Worm (Caenorhabditis elegans) whole organism, young adult: ENCODE data around the gene F01G4.6.

ENCODE experiments used
- B0261.1 ChIP-seq: sonication (generic microtip); optimal IDR thresholded peaks from 2 replicates; lab custom pipeline; 2016; ENCODE audit warnings: mild to moderate bottlenecking, missing genetic modification characterization, moderate library complexity, missing compliant biosample characterization
- B0336.3 ChIP-seq: fragments of 200-800 bp; sonication (Bioruptor generic); IDR thresholded peaks from 2 replicates; pipeline ENCODE4 v1.3.6; 2022; ENCODE audit warnings: missing genetic modification characterization, missing compliant biosample characterization
- F49E8.2 ChIP-seq: sonication (generic microtip); optimal IDR thresholded peaks from 3 replicates; lab custom pipeline; 2017; ENCODE audit warnings: missing genetic modification characterization, mild to moderate bottlenecking, missing compliant biosample characterization, antibody characterized with exemption, moderate library complexity; ENCODE audit not compliant: insufficient read depth
- F52B5.7 ChIP-seq: sonication (generic microtip); optimal IDR thresholded peaks from 2 replicates; lab custom pipeline; 2016; ENCODE audit warnings: mild to moderate bottlenecking, missing genetic modification characterization, missing compliant biosample characterization
- F57A8.1 ChIP-seq: fragments of 200-800 bp; sonication (Bioruptor generic); optimal IDR thresholded peaks from 2 replicates; lab custom pipeline; 2018; ENCODE audit warnings: mild to moderate bottlenecking, missing genetic modification characterization, moderate library complexity, missing compliant biosample characterization
- F57C9.4 ChIP-seq: sonication (generic microtip); optimal IDR thresholded peaks from 2 replicates; lab custom pipeline; 2017; ENCODE audit warnings: mild to moderate bottlenecking, missing genetic modification characterization, missing compliant biosample characterization
- K12H6.12 ChIP-seq: fragments of 200-800 bp; sonication (Bioruptor generic); optimal IDR thresholded peaks from 2 replicates; lab custom pipeline; 2018; ENCODE audit warnings: mild to moderate bottlenecking, missing genetic modification characterization, missing compliant biosample characterization
- Y67H2A.10 ChIP-seq: fragments of 200-800 bp; sonication (Bioruptor generic); conservative IDR thresholded peaks from 2 replicates; pipeline ENCODE4 v1.3.6; 2022; ENCODE audit warnings: missing genetic modification reagents, missing genetic modification characterization, missing compliant biosample characterization
- Y95B8A.8 ChIP-seq: fragments of 200-800 bp; sonication (Bioruptor generic); IDR thresholded peaks from 2 replicates; pipeline ENCODE4 v1.3.6; 2022; ENCODE audit warnings: missing genetic modification reagents, missing genetic modification characterization, missing compliant biosample characterization
- ZK185.1 ChIP-seq: sonication (generic microtip); optimal IDR thresholded peaks from 2 replicates; lab custom pipeline; 2016; ENCODE audit warnings: mild to moderate bottlenecking, missing genetic modification characterization, missing compliant biosample characterization; ENCODE audit not compliant: poor library complexity, severe bottlenecking
- ama-1 ChIP-seq, 3 experiments: fragments of 150-350 bp in 1 of 3; sonication (generic microtip) in 2 of 3; optimal IDR thresholded peaks; 2 replicates each; lab custom pipeline; 2014 to 2018; ENCODE audit warnings: missing biosample characterization in 2 of 3, missing genetic modification characterization in 2 of 3, missing genetic modification reagents in 2 of 3
- aptf-2 ChIP-seq: fragments of 200-800 bp; sonication (Bioruptor generic); conservative IDR thresholded peaks from 2 replicates; pipeline ENCODE4 v1.3.6; 2022; ENCODE audit warnings: missing genetic modification reagents, missing genetic modification characterization, missing compliant biosample characterization
- attf-5 ChIP-seq: fragments of 200-800 bp; sonication (Bioruptor generic); optimal IDR thresholded peaks from 2 replicates; lab custom pipeline; 2018; ENCODE audit warnings: mild to moderate bottlenecking, missing genetic modification characterization, missing compliant biosample characterization
- attf-6 ChIP-seq: fragments of 200-800 bp; sonication (Bioruptor generic); IDR thresholded peaks from 2 replicates; pipeline ENCODE4 v1.3.6; 2022; ENCODE audit warnings: missing genetic modification reagents, missing genetic modification characterization, missing compliant biosample characterization
- ceh-58 ChIP-seq: fragments of 200-800 bp; sonication (Bioruptor generic); IDR thresholded peaks from 2 replicates; pipeline ENCODE4 v1.3.6; 2022; ENCODE audit warnings: missing genetic modification characterization, missing compliant biosample characterization
- ceh-79 ChIP-seq: sonication (generic microtip); optimal IDR thresholded peaks from 2 replicates; lab custom pipeline; 2017; ENCODE audit warnings: mild to moderate bottlenecking, missing genetic modification characterization, missing compliant biosample characterization
- dox-1 ChIP-seq: fragments of 200-800 bp; sonication (Bioruptor generic); IDR thresholded peaks from 2 replicates; pipeline ENCODE4 v1.3.6; 2022; ENCODE audit warnings: missing genetic modification reagents, missing genetic modification characterization, missing compliant biosample characterization
- egl-18 ChIP-seq: fragments of 200-800 bp; sonication (Bioruptor generic); IDR thresholded peaks from 2 replicates; pipeline ENCODE4 v1.3.6; 2022; ENCODE audit warnings: missing genetic modification reagents, missing genetic modification characterization, missing compliant biosample characterization
- egrh-3 ChIP-seq: fragments of 200-800 bp; sonication (Bioruptor generic); IDR thresholded peaks from 2 replicates; pipeline ENCODE4 v1.3.6; 2022; ENCODE audit warnings: missing genetic modification reagents, missing genetic modification characterization, missing compliant biosample characterization
- him-1 ChIP-seq: sonication (generic microtip); optimal IDR thresholded peaks from 2 replicates; lab custom pipeline; 2016; ENCODE audit warnings: missing genotype, missing genetic modification reagents, missing genetic modification characterization, missing compliant biosample characterization
- hlh-26 ChIP-seq: fragments of 200-800 bp; sonication (Bioruptor generic); conservative IDR thresholded peaks from 2 replicates; pipeline ENCODE4 v1.3.6; 2022; ENCODE audit warnings: missing genetic modification reagents, missing genetic modification characterization, missing compliant biosample characterization
- hrde-1 ChIP-seq: sonication (generic microtip); optimal IDR thresholded peaks from 2 replicates; lab custom pipeline; 2016; ENCODE audit warnings: missing genetic modification characterization, mild to moderate bottlenecking, missing compliant biosample characterization, moderate library complexity, missing genotype, missing genetic modification reagents, borderline replicate concordance
- let-526 ChIP-seq: fragments of 200-800 bp; sonication (Bioruptor generic); IDR thresholded peaks from 2 replicates; pipeline ENCODE4 v1.3.6; 2022; ENCODE audit warnings: missing genetic modification reagents, missing genetic modification characterization, missing compliant biosample characterization
- let-607 ChIP-seq, 2 experiments: fragments of 200-800 bp in 1 of 2; sonication (Bioruptor generic) in 1 of 2; sonication (generic microtip) in 1 of 2; optimal IDR thresholded peaks; 2 replicates each; lab custom pipeline; 2016 to 2018; ENCODE audit warnings: mild to moderate bottlenecking in 2 of 2, missing compliant biosample characterization in 2 of 2, missing genetic modification characterization in 2 of 2, moderate library complexity in 2 of 2, missing genotype in 1 of 2
- lin-35 ChIP-seq, 3 experiments: fragments of 150-350 bp in 2 of 3; sonication (generic microtip) in 1 of 3; optimal IDR thresholded peaks; 2 replicates each; lab custom pipeline; 2014 to 2018; ENCODE audit warnings: missing biosample characterization in 3 of 3, missing genetic modification characterization in 3 of 3, missing genetic modification reagents in 3 of 3
- lin-40 ChIP-seq: sonication (generic microtip); optimal IDR thresholded peaks from 2 replicates; lab custom pipeline; 2016; ENCODE audit warnings: missing genetic modification characterization, mild to moderate bottlenecking, missing compliant biosample characterization, missing genotype, missing genetic modification reagents
- lin-54 ChIP-seq: fragments of 200-800 bp; sonication (Bioruptor generic); optimal IDR thresholded peaks from 2 replicates; lab custom pipeline; 2018; ENCODE audit warnings: mild to moderate bottlenecking, missing genetic modification characterization, missing compliant biosample characterization
- lsy-27 ChIP-seq: sonication (generic microtip); optimal IDR thresholded peaks from 2 replicates; lab custom pipeline; 2017; ENCODE audit warnings: missing genetic modification characterization, mild to moderate bottlenecking, missing compliant biosample characterization, antibody characterized with exemption, missing genotype, borderline replicate concordance; ENCODE audit not compliant: insufficient read depth
- madf-6 ChIP-seq: fragments of 200-800 bp; sonication (Bioruptor generic); IDR thresholded peaks from 2 replicates; pipeline ENCODE4 v1.3.6; 2022; ENCODE audit warnings: missing genetic modification reagents, missing genetic modification characterization, missing compliant biosample characterization
- madf-8 ChIP-seq: fragments of 200-800 bp; sonication (Bioruptor generic); conservative IDR thresholded peaks from 2 replicates; pipeline ENCODE4 v1.3.6; 2022; ENCODE audit warnings: missing genetic modification reagents, missing genetic modification characterization, missing compliant biosample characterization
- mcd-1 ChIP-seq: fragments of 200-800 bp; sonication (Bioruptor generic); IDR thresholded peaks from 2 replicates; pipeline ENCODE4 v1.3.6; 2022; ENCODE audit warnings: missing genetic modification reagents, missing genetic modification characterization, missing compliant biosample characterization
- nhr-120 ChIP-seq: fragments of 200-800 bp; sonication (Bioruptor generic); IDR thresholded peaks from 2 replicates; pipeline ENCODE4 v1.3.6; 2022; ENCODE audit warnings: missing genetic modification characterization, missing compliant biosample characterization
- nhr-80 ChIP-seq: sonication (generic microtip); optimal IDR thresholded peaks from 2 replicates; lab custom pipeline; 2016; ENCODE audit warnings: missing genetic modification characterization, missing compliant biosample characterization
- pha-4 ChIP-seq: fragments of 150-350 bp; sonication (generic microtip); optimal IDR thresholded peaks from 2 replicates; lab custom pipeline; 2014; ENCODE audit warnings: missing biosample characterization, missing genetic modification reagents, missing genetic modification characterization
- repo-1 ChIP-seq: sonication (generic microtip); optimal IDR thresholded peaks from 2 replicates; lab custom pipeline; 2017; ENCODE audit warnings: mild to moderate bottlenecking, missing genetic modification characterization, missing compliant biosample characterization
- rpc-1 ChIP-seq, 2 experiments: fragments of 150-350 bp in 1 of 2; sonication (generic microtip) in 1 of 2; optimal IDR thresholded peaks; 2 replicates each; lab custom pipeline; 2014 to 2018; ENCODE audit warnings: missing biosample characterization in 1 of 2, missing genetic modification characterization in 1 of 2, missing genetic modification reagents in 1 of 2, missing genotype in 1 of 2
- sea-2 ChIP-seq: fragments of 200-800 bp; sonication (Bioruptor generic); IDR thresholded peaks from 2 replicates; pipeline ENCODE4 v1.3.6; 2022; ENCODE audit warnings: missing genetic modification characterization, missing compliant biosample characterization
- snpc-1.1 ChIP-seq: sonication (generic microtip); optimal IDR thresholded peaks from 2 replicates; lab custom pipeline; 2017; ENCODE audit warnings: missing genetic modification characterization, mild to moderate bottlenecking, missing compliant biosample characterization, antibody characterized with exemption, moderate library complexity, missing genotype, missing genetic modification reagents; ENCODE audit not compliant: insufficient read depth
- snpc-1.3 ChIP-seq: sonication (generic microtip); optimal IDR thresholded peaks from 2 replicates; lab custom pipeline; 2017; ENCODE audit warnings: missing genetic modification characterization, mild to moderate bottlenecking, missing compliant biosample characterization, antibody characterized with exemption, moderate library complexity, missing genotype, missing genetic modification reagents; ENCODE audit not compliant: insufficient read depth
- somi-1 ChIP-seq: fragments of 200-800 bp; sonication (Bioruptor generic); optimal IDR thresholded peaks from 2 replicates; lab custom pipeline; 2018; ENCODE audit warnings: mild to moderate bottlenecking, missing genetic modification characterization, missing compliant biosample characterization
- tbp1 ChIP-seq: fragments of 200-800 bp; sonication (Bioruptor generic); optimal IDR thresholded peaks from 2 replicates; lab custom pipeline; 2018; ENCODE audit warnings: mild to moderate bottlenecking, missing genetic modification characterization, missing compliant biosample characterization
- unc-62 ChIP-seq: fragments of 150-350 bp; optimal IDR thresholded peaks from 2 replicates; lab custom pipeline; 2014; ENCODE audit warnings: missing biosample characterization, missing genetic modification reagents, missing genetic modification characterization
- zfh-2 ChIP-seq: fragments of 200-800 bp; sonication (Bioruptor generic); conservative IDR thresholded peaks from 2 replicates; pipeline ENCODE4 v1.3.6; 2022; ENCODE audit warnings: missing genetic modification reagents, missing genetic modification characterization, missing compliant biosample characterization
- ztf-18 ChIP-seq: sonication (generic microtip); optimal IDR thresholded peaks from 2 replicates; lab custom pipeline; 2016; ENCODE audit warnings: missing genotype, mild to moderate bottlenecking, missing genetic modification characterization, missing compliant biosample characterization
- ztf-6 ChIP-seq: fragments of 200-800 bp; sonication (Bioruptor generic); IDR thresholded peaks from 2 replicates; pipeline ENCODE4 v1.3.6; 2022; ENCODE audit warnings: missing genetic modification reagents, missing genetic modification characterization, missing compliant biosample characterization

F01G4.6 gene

ce11 chrIV:11118837-11119491 lies 30.3 kb downstream of the F01G4.6 start, which contains the start of the genes imp-2 and enpl-1 (continued):
- TF ChIP-seq ceh-58 (GFP tag; lab: Robert Waterston, UW) = no peak
- TF ChIP-seq rpc-1 (optimal IDR thresholded peaks at IDR 0.05; lab: Kevin White, UChicago) = no peak
- TF ChIP-seq rpc-1 (tag; optimal IDR thresholded peaks at IDR 0.05; lab: Kevin White, UChicago) = peak; percentile 5
- peak; percentile 100 for TF ChIP-seq let-607 (tag; optimal IDR thresholded peaks at IDR 0.05; lab: Kevin White, UChicago)
- TF ChIP-seq attf-6 (GFP tag; lab: Robert Waterston, UW) = no peak
- TF ChIP-seq ama-1 (optimal IDR thresholded peaks at IDR 0.05; lab: Kevin White, UChicago) = no peak
- peak in 1 of 2 experiments; percentile 41 for TF ChIP-seq ama-1 (GFP tag; optimal IDR thresholded peaks at IDR 0.05; lab: Kevin White, UChicago)
- TF ChIP-seq lin-35 (GFP tag; optimal IDR thresholded peaks at IDR 0.05; lab: Kevin White, UChicago) = peak in 1 of 3 experiments; percentile 51
- TF ChIP-seq zfh-2 (GFP tag; lab: Robert Waterston, UW) = peak; percentile 97
- TF ChIP-seq Y67H2A.10 (GFP tag; lab: Robert Waterston, UW) = 0 out of 2 replicates have a peak, but pooled peaks have one; percentile 48
- TF ChIP-seq let-526 = peak; percentile 40; the same call in 1 of the 2 replicates
- TF ChIP-seq him-1 = no peak
- TF ChIP-seq lin-54 (GFP tag; lab: Kevin White, UChicago) = peak; percentile 82
- peak; percentile 65 for TF ChIP-seq tbp1 (GFP tag; lab: Kevin White, UChicago)
- TF ChIP-seq nhr-80 (tag; lab: Kevin White, UChicago) = peak; percentile 96
- TF ChIP-seq B0261.1 = no peak
- no peak for TF ChIP-seq ztf-6
- TF ChIP-seq aptf-2 (GFP tag; lab: Robert Waterston, UW) = no peak
- TF ChIP-seq F57A8.1 (GFP tag; lab: Kevin White, UChicago) = peak; percentile 40
- TF ChIP-seq K12H6.12 (tag; lab: Kevin White, UChicago) = peak; percentile 86
- TF ChIP-seq F57C9.4 (tag; lab: Kevin White, UChicago) = no peak
- TF ChIP-seq ztf-18 (tag; lab: Kevin White, UChicago) = peak; percentile 76
- TF ChIP-seq ZK185.1 = peak; percentile 57
- peak; percentile 11 for TF ChIP-seq unc-62 (GFP tag; lab: Kevin White, UChicago)
- no peak for TF ChIP-seq F52B5.7
- TF ChIP-seq sea-2 (GFP tag; lab: Robert Waterston, UW) = no peak
- peak; percentile 60; the same call in 1 of the 2 replicates for TF ChIP-seq madf-6 (GFP tag; lab: Robert Waterston, UW)
- peak; percentile 85 for TF ChIP-seq lin-40 (tag; lab: Kevin White, UChicago)
- TF ChIP-seq egl-18 (GFP tag; lab: Robert Waterston, UW) = no peak
- TF ChIP-seq lsy-27 (tag; lab: Kevin White, UChicago) = no peak
- TF ChIP-seq repo-1 (tag; lab: Kevin White, UChicago) = no peak
- peak; percentile 34 for TF ChIP-seq F49E8.2 (tag; lab: Kevin White, UChicago)
- no peak for TF ChIP-seq hrde-1
- no peak for TF ChIP-seq nhr-120
- TF ChIP-seq dox-1 = peak; percentile 96
- peak; percentile 82 for TF ChIP-seq mcd-1
- no peak for TF ChIP-seq snpc-1.1 (tag; lab: Kevin White, UChicago)
- no peak for TF ChIP-seq hlh-26 (GFP tag; lab: Robert Waterston, UW)
- TF ChIP-seq egrh-3 (GFP tag; lab: Robert Waterston, UW) = peak; percentile 69
- peak; percentile 3 for TF ChIP-seq snpc-1.3 (tag; lab: Kevin White, UChicago)
- no peak for TF ChIP-seq ceh-79 (tag; lab: Kevin White, UChicago)
- 0 out of 2 replicates have a peak, but pooled peaks have one; percentile 20 for TF ChIP-seq Y95B8A.8
- no peak for TF ChIP-seq pha-4 (tag; lab: Kevin White, UChicago)
- no peak; the same call in 1 of the 2 replicates for TF ChIP-seq madf-8 (GFP tag; lab: Robert Waterston, UW)
- peak; percentile 88 for TF ChIP-seq attf-5 (GFP tag; lab: Kevin White, UChicago)
- peak; percentile 83 for TF ChIP-seq B0336.3
- TF ChIP-seq somi-1 (GFP tag; lab: Kevin White, UChicago) = peak; percentile 74
